Fruit fly (Drosophila melanogaster) whole organism, adult: ENCODE results near the gene NUCB1.
A peak's percentile ranks its signal among the peaks of the same experiment; 100 is the strongest.

Experiments
- CG11617 ChIP-seq: fragments of 200-800 bp; sonication (Bioruptor generic); optimal IDR thresholded peaks from 2 replicates; lab custom pipeline; 2017; ENCODE audit warnings: mild to moderate bottlenecking, missing biosample characterization, missing genetic modification reagents, missing genetic modification characterization
- CG12768 ChIP-seq: fragments of 200-800 bp; sonication (Bioruptor generic); optimal IDR thresholded peaks from 2 replicates; lab custom pipeline; 2017; ENCODE audit warnings: missing biosample characterization, missing genetic modification characterization, mild to moderate bottlenecking, moderate library complexity, missing genetic modification reagents
- CG14711 ChIP-seq: fragments of 200-800 bp; sonication (Bioruptor generic); optimal IDR thresholded peaks from 2 replicates; lab custom pipeline; 2018; ENCODE audit warnings: missing biosample characterization, mild to moderate bottlenecking, missing genetic modification characterization, moderate library complexity
- CG1620 ChIP-seq: fragments of 200-800 bp; sonication (Bioruptor generic); optimal IDR thresholded peaks from 2 replicates; lab custom pipeline; 2016; ENCODE audit warnings: missing biosample characterization, missing genetic modification characterization
- CG33017 ChIP-seq: fragments of 200-800 bp; sonication (Bioruptor generic); optimal IDR thresholded peaks from 2 replicates; lab custom pipeline; 2018; ENCODE audit warnings: missing biosample characterization, mild to moderate bottlenecking, missing genetic modification characterization, moderate library complexity
- CG5204 ChIP-seq: fragments of 200-800 bp; sonication (Bioruptor generic); optimal IDR thresholded peaks from 2 replicates; lab custom pipeline; 2016; ENCODE audit warnings: missing biosample characterization, missing genetic modification characterization
- CG7045 ChIP-seq: fragments of 200-800 bp; sonication (Bioruptor generic); optimal IDR thresholded peaks from 2 replicates; lab custom pipeline; 2017; ENCODE audit warnings: missing biosample characterization, mild to moderate bottlenecking, missing genetic modification characterization
- CG7101 ChIP-seq: fragments of 200-800 bp; sonication (Bioruptor generic); optimal IDR thresholded peaks from 2 replicates; lab custom pipeline; 2018; ENCODE audit warnings: missing biosample characterization, mild to moderate bottlenecking, missing genetic modification characterization, moderate library complexity
- Clk ChIP-seq: fragments of 200-800 bp; sonication (Bioruptor generic); optimal IDR thresholded peaks from 2 replicates; lab custom pipeline; 2017; ENCODE audit warnings: missing biosample characterization, missing genetic modification characterization
- Crg-1 ChIP-seq: fragments of 200-800 bp; sonication (Bioruptor generic); optimal IDR thresholded peaks from 2 replicates; lab custom pipeline; 2016; ENCODE audit warnings: missing biosample characterization, missing genetic modification characterization
- Hr96 ChIP-seq: fragments of 200-800 bp; sonication (Bioruptor generic); optimal IDR thresholded peaks from 2 replicates; lab custom pipeline; 2016; ENCODE audit warnings: missing biosample characterization, missing genetic modification characterization
- Mnt ChIP-seq: fragments of 200-800 bp; sonication (Bioruptor generic); optimal IDR thresholded peaks from 2 replicates; lab custom pipeline; 2016; ENCODE audit warnings: missing biosample characterization, mild to moderate bottlenecking, missing genetic modification characterization
- bab1 ChIP-seq: fragments of 200-800 bp; sonication (Bioruptor generic); optimal IDR thresholded peaks from 3 replicates; lab custom pipeline; 2019; ENCODE audit warnings: missing biosample characterization, mild to moderate bottlenecking, missing genetic modification characterization, moderate library complexity
- cic ChIP-seq: fragments of 200-800 bp; sonication (Bioruptor generic); optimal IDR thresholded peaks from 2 replicates; lab custom pipeline; 2017; ENCODE audit warnings: missing biosample characterization, mild to moderate bottlenecking, missing genetic modification characterization, moderate library complexity
- cnc ChIP-seq, 2 experiments: fragments of >200 bp; optimal IDR thresholded peaks; 2 replicates each; lab custom pipeline; 2017
- kay ChIP-seq: fragments of 200-800 bp; sonication (Bioruptor generic); peaks from one replicate; lab custom pipeline; 2016; ENCODE audit warnings: missing biosample characterization, missing genetic modification characterization, borderline replicate concordance
- ovo ChIP-seq: fragments of 200-800 bp; sonication (Bioruptor generic); optimal IDR thresholded peaks from 2 replicates; lab custom pipeline; 2016; ENCODE audit warnings: missing biosample characterization, missing genetic modification characterization
- pad ChIP-seq: fragments of 200-800 bp; sonication (Bioruptor generic); optimal IDR thresholded peaks from 3 replicates; lab custom pipeline; 2017; ENCODE audit warnings: missing biosample characterization, missing genetic modification characterization, mild to moderate bottlenecking, moderate library complexity, missing genetic modification reagents
- tj ChIP-seq: fragments of 200-800 bp; sonication (Bioruptor generic); optimal IDR thresholded peaks from 3 replicates; lab custom pipeline; 2017; ENCODE audit warnings: missing biosample characterization, mild to moderate bottlenecking, missing genetic modification characterization, moderate library complexity
- toe ChIP-seq: fragments of 200-800 bp; sonication (Bioruptor generic); optimal IDR thresholded peaks from 2 replicates; lab custom pipeline; 2016; ENCODE audit warnings: missing biosample characterization, missing genetic modification characterization

Gene NUCB1

DNA sequence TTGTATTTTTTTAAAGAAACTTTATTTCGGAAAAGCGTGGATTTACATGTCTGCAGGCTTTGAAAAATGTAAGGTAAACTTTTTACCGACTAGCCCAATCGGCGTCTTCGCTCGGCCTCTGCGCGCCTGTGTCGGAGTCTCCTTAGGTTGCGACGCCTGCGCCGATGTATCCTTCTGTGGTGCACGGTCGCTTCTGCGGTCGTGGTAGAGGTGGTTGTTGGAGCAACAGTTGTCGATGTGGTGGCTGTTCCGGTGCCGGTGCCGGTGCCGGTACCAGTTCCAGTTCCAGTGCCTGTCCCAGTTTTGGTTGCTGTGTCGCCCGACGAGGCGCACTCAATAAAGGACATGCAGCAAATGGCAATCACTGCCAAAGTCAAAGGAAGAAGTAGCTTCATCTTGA lies 11.0 kb downstream of the NUCB1 start:
- TF ChIP-seq CG14711: no peak
- TF ChIP-seq toe: no peak
- TF ChIP-seq pad: no peak
- TF ChIP-seq Mnt (GFP tag; lab: Kevin White, UChicago): no peak
- no peak for TF ChIP-seq Clk (GFP tag; lab: Kevin White, UChicago)
- no peak for TF ChIP-seq kay (GFP tag; lab: Kevin White, UChicago)
- no peak for TF ChIP-seq CG1620
- no peak for TF ChIP-seq Hr96 (GFP tag; lab: Kevin White, UChicago)
- no peak for TF ChIP-seq bab1 (GFP tag; lab: Kevin White, UChicago)
- no peak for TF ChIP-seq CG5204 (GFP tag; lab: Kevin White, UChicago)
- no peak for TF ChIP-seq CG12768 (GFP tag; lab: Kevin White, UChicago)
- TF ChIP-seq CG7045 (GFP tag; lab: Kevin White, UChicago): no peak
- TF ChIP-seq ovo: no peak

DNA sequence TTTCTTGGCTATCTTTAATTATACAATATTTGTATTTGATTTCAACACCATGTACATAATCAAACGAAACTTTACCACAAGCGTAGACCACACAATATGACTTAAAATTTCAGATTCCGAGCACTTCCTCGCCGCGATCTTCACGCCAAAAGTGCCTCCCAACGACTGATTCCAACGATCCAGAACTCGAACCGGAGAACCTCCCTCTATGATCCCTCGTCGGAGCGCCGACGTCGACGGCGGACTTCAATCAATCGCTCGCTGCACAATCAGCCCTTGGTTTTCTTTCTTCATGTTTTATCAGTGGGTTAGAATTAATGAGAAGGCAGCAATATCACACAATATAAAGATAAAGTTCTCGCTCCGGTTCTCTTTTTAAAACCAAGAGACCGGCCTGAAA lies 38.1 kb downstream of the NUCB1 start, which contains the start of the genes Adgf-A and Adgf-A2:
Gene Adgf-A, minus strand, starts transcription at position 172 of the 400 bp plus-strand sequence.
Gene Adgf-A2, minus strand, starts transcription at position 172 of the 400 bp plus-strand sequence.
- TF ChIP-seq CG7101 (tag; lab: Kevin White, UChicago) (no peak), pad (no peak), kay (GFP tag; lab: Kevin White, UChicago) (no peak), CG1620 (no peak), cic (no peak), CG14711 (no peak), bab1 (GFP tag; lab: Kevin White, UChicago) (no peak), CG33017 (no peak), ovo (no peak), Clk (GFP tag; lab: Kevin White, UChicago) (no peak), CG5204 (GFP tag; lab: Kevin White, UChicago) (no peak), Hr96 (GFP tag; lab: Kevin White, UChicago) (no peak), toe (no peak), Mnt (GFP tag; lab: Kevin White, UChicago) (no peak), CG11617 (GFP tag; lab: Kevin White, UChicago) (no peak), cnc (optimal IDR thresholded peaks at IDR 0.05; lab: Kevin White, UChicago) (no peak), Crg-1 (GFP tag; lab: Kevin White, UChicago) (no peak), CG12768 (GFP tag; lab: Kevin White, UChicago) (no peak)

DNA sequence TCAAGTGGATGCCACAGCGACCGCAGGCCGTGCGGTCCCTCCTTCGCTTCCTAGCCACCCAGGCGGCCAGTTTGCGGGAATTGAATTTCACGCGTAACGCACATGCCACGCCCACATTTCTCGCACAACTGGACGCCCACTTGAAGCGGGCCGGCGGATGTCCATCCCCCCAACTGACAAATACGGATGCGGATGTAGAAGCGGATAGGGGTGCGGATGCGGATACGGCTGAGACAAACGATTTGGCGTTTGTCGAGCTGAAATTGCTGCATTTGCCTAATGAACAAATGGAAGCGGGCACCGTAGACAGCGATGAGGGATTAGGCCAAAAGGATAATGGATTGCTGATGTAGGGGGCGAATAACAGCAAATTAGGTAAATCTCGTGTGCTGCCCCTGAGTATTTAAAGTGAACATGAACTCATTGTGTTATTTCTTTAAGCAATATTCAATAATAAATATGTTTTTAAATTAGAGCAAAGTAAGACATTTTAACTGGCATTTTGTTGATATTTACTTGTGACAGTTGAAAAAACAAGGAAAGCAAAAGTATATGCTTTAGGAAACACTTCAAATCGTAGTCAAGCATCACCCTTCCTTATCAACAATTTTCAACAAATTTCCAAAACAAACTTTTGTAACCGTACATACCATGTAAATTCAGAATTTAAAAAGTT lies 42.9 kb downstream of the NUCB1 start, which contains the start of gene CG32181:
Gene CG32181, plus strand, starts transcription at position 626 of the 676 bp plus-strand sequence.
- TF ChIP-seq kay (GFP tag; lab: Kevin White, UChicago): no peak
- no peak for TF ChIP-seq CG5204 (GFP tag; lab: Kevin White, UChicago)
- no peak for TF ChIP-seq CG11617 (GFP tag; lab: Kevin White, UChicago)
- TF ChIP-seq ovo: no peak
- no peak for TF ChIP-seq CG33017
- no peak for TF ChIP-seq toe
- no peak for TF ChIP-seq Crg-1 (GFP tag; lab: Kevin White, UChicago)
- no peak for TF ChIP-seq tj
- TF ChIP-seq CG14711: no peak
- TF ChIP-seq pad: no peak
- TF ChIP-seq cic: no peak
- no peak for TF ChIP-seq CG12768 (GFP tag; lab: Kevin White, UChicago)
- TF ChIP-seq Clk (GFP tag; lab: Kevin White, UChicago): no peak
- TF ChIP-seq CG7045 (GFP tag; lab: Kevin White, UChicago): no peak
- no peak for TF ChIP-seq CG7101 (tag; lab: Kevin White, UChicago)
- no peak for TF ChIP-seq Hr96 (GFP tag; lab: Kevin White, UChicago)
- TF ChIP-seq bab1 (GFP tag; lab: Kevin White, UChicago): no peak

DNA sequence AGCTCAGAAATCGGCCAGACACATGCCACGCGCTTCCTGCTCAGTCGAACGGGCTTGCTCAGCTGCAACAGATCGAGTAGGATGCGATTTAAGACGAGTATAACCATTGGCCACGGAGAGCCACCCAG lies 44.1 kb downstream of the NUCB1 start, which contains the start of gene CG32182:
Gene CG32182, plus strand, starts transcription at position 29 of the 128 bp plus-strand sequence.
- TF ChIP-seq CG5204 (GFP tag; lab: Kevin White, UChicago): no peak
- TF ChIP-seq cic: no peak
- TF ChIP-seq Mnt (GFP tag; lab: Kevin White, UChicago): no peak
- TF ChIP-seq CG12768 (GFP tag; lab: Kevin White, UChicago): no peak
- no peak for TF ChIP-seq kay (GFP tag; lab: Kevin White, UChicago)
- TF ChIP-seq CG7045 (GFP tag; lab: Kevin White, UChicago): no peak
- TF ChIP-seq CG14711: no peak
- TF ChIP-seq bab1 (GFP tag; lab: Kevin White, UChicago): no peak
- TF ChIP-seq pad: no peak
- no peak for TF ChIP-seq toe
- no peak for TF ChIP-seq CG1620
- TF ChIP-seq Crg-1 (GFP tag; lab: Kevin White, UChicago): no peak
- no peak for TF ChIP-seq tj
- no peak for TF ChIP-seq Hr96 (GFP tag; lab: Kevin White, UChicago)
- no peak for TF ChIP-seq CG33017

DNA sequence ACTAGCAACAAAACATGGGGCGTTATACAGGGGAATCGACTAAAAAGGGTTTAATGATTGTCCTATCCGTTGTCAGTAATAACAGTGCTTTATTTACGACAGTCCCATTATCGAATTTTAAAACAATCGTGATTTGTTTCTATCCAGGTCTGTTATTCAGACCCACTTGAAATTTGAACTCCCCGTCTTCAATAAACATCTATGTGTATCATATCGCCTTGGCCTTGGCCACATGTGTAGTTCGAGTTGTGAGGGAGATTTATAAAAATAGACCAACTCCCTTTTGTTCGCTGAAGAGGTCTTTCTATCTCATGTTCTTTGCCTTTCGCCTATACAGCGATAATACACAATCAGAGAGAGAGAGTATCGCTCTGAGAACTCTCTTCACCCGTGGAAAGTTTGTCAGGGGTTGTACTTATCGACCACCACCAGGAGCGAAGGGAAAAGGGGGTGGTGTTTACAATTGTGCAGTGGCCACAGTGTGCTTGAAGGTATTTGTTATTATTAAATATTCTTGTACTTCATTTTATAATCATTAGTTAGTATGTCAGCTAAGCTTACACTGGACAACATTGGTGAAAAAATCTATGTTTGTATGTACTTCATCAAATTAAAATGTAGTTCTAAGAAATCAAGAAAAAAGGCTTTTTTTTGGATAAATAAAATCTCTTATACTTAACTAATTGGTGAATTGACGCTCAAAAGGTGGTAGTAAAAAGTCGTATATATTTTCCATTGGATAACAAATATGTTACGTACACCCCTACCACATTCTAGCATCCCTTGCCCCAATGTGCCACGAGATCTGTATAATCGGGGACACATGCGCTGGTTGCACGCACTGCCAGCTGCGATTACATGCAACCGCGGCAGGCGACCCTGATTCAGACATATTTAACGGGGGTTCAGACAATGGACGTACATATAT lies 44.7 kb downstream of the NUCB1 start:
- TF ChIP-seq CG7101 (tag; lab: Kevin White, UChicago) (no peak), kay (GFP tag; lab: Kevin White, UChicago) (peak; percentile 44), CG7045 (GFP tag; lab: Kevin White, UChicago) (no peak), Mnt (GFP tag; lab: Kevin White, UChicago) (no peak)

DNA sequence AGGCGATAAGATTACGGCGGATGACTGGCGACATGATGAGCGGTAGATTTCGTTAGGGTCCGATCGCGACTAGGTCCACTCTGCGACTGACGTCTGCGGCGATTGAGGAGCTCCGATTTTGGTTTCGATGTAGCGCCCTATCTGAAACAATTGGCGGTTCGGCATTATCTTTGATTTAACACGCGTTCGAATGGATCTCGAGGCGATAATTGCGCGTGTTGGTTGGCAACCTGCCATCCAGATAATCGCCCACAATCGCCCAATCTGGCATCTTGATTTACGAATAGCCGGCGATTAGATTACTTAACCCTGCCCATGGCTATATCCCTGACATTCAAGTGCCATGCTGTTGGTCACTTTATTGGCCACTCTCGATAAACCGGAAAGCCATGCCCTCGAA lies 47.8 kb downstream of the NUCB1 start:
- TF ChIP-seq CG12768 (GFP tag; lab: Kevin White, UChicago): peak; percentile 24
- peak; percentile 41 for TF ChIP-seq Mnt (GFP tag; lab: Kevin White, UChicago)
- no peak for TF ChIP-seq tj
- TF ChIP-seq cic: peak; percentile 67
- peak; percentile 40 for TF ChIP-seq kay (GFP tag; lab: Kevin White, UChicago)
